Fruit fly (Drosophila melanogaster): ENCODE data around the gene CG2991.

DNA sequence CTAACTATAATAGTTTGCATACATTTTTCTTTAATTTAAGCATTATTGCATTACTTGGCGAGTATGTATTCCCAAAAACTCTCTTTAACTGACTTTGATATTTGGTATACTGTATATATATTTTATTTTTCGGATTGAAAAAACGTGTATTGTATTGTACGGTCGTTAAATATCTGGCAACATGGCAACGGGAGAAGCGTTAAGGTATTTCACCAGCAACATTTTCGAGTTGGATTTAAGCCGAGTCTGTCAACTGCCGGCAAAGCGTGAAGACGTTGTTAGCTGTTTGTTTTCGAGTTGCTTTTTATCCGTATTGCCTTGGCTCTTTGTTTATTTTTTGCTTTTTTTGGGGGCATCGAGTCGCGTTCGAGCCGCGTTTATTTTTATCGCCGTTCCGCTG lies 17.1 kb upstream of the CG2991 start, which contains the start of gene CG2975:
- TF ChIP-seq CG4318 (GFP tag; optimal IDR thresholded peaks at IDR 0.05): no peak
- TF ChIP-seq CG8632 (GFP tag; optimal IDR thresholded peaks at IDR 0.05): no peak
- no peak for TF ChIP-seq CG15336 (GFP tag; IDR thresholded peaks at IDR 0.05)
- no peak for TF ChIP-seq spab (GFP tag; optimal IDR thresholded peaks at IDR 0.05)
- no peak for TF ChIP-seq Blimp-1 (GFP tag; optimal IDR thresholded peaks at IDR 0.05)
- no peak for TF ChIP-seq acj6 (GFP tag; optimal IDR thresholded peaks at IDR 0.05)
- TF ChIP-seq Met (GFP tag; optimal IDR thresholded peaks at IDR 0.05): no peak
- TF ChIP-seq Hr4 (GFP tag; optimal IDR thresholded peaks at IDR 0.05): no peak
- TF ChIP-seq CG8119 (GFP tag; IDR thresholded peaks at IDR 0.05): no peak
- TF ChIP-seq CG9139 (GFP tag; optimal IDR thresholded peaks at IDR 0.05): no peak
- TF ChIP-seq CG11294 (GFP tag; IDR thresholded peaks at IDR 0.05): no peak
